Worm (Caenorhabditis elegans): ENCODE measurements around the gene Y75B7AR.1.

- TF ChIP-seq pha-4 (tag; optimal IDR thresholded peaks at IDR 0.05) (no peak), ceh-39 (tag; optimal IDR thresholded peaks at IDR 0.05) (no peak), elt-1 (tag; optimal IDR thresholded peaks at IDR 0.05; ENCODE audit: borderline replicate concordance, insufficient read depth) (no peak), unc-39 (tag; optimal IDR thresholded peaks at IDR 0.05) (no peak), lin-13 (tag; optimal IDR thresholded peaks at IDR 0.05) (no peak)
These were observed 38.9 kb upstream of the Y75B7AR.1 start, which contains the start of gene ges-1 for ce11 chrV:1431702-1432187.
